Fruit fly (Drosophila melanogaster) whole organism, embryonic: ENCODE results near the gene CG18473.
A peak's percentile ranks its signal among the peaks of the same experiment; 100 is the strongest.

Source experiments
- CG10565 ChIP-seq: fragments of 200-800 bp; sonication (Bioruptor generic); optimal IDR thresholded peaks from 3 replicates; lab custom pipeline; 2016; ENCODE audit warnings: missing biosample characterization, mild to moderate bottlenecking, missing genetic modification characterization
- CG11085 ChIP-seq: fragments of 200-800 bp; sonication (Bioruptor generic); IDR thresholded peaks from 2 replicates; pipeline ENCODE4 v1.3.6; 2022; ENCODE audit warnings: missing biosample characterization, missing genetic modification characterization
- CG12659 ChIP-seq: fragments of 200-800 bp; sonication (Bioruptor generic); optimal IDR thresholded peaks from 3 replicates; lab custom pipeline; 2017; ENCODE audit warnings: mild to moderate bottlenecking, missing biosample characterization, missing genetic modification reagents, missing genetic modification characterization
- CG13624 ChIP-seq: fragments of 200-800 bp; sonication (Bioruptor generic); optimal IDR thresholded peaks from 2 replicates; lab custom pipeline; 2016; ENCODE audit warnings: missing biosample characterization, missing genetic modification characterization
- CG14050 ChIP-seq: fragments of 200-800 bp; sonication (Bioruptor generic); IDR thresholded peaks from 3 replicates; pipeline ENCODE4 v1.3.6; 2022; ENCODE audit warnings: missing biosample characterization, missing genetic modification characterization
- CG17802 ChIP-seq: fragments of 200-800 bp; sonication (Bioruptor generic); optimal IDR thresholded peaks from 2 replicates; lab custom pipeline; 2018; ENCODE audit warnings: missing biosample characterization, mild to moderate bottlenecking, missing genetic modification characterization, moderate library complexity
- CG1832 ChIP-seq: fragments of 200-800 bp; sonication (Bioruptor generic); optimal IDR thresholded peaks from 2 replicates; lab custom pipeline; 2017; ENCODE audit warnings: missing biosample characterization, mild to moderate bottlenecking, missing genetic modification characterization, inconsistent platforms
- CG18764 ChIP-seq: fragments of 200-800 bp; sonication (Bioruptor generic); optimal IDR thresholded peaks from 3 replicates; lab custom pipeline; 2016; ENCODE audit warnings: missing biosample characterization, missing genetic modification characterization
- CG2712 ChIP-seq: fragments of 200-800 bp; optimal IDR thresholded peaks from 3 replicates; lab custom pipeline; 2019; ENCODE audit warnings: missing biosample characterization, mild to moderate bottlenecking, missing genetic modification characterization, moderate library complexity
- CG32767 ChIP-seq: fragments of 200-800 bp; sonication (Bioruptor generic); IDR thresholded peaks from 2 replicates; pipeline ENCODE4 v1.3.6; 2022; ENCODE audit warnings: missing biosample characterization, missing genetic modification characterization
- CG4328 ChIP-seq: fragments of 200-800 bp; sonication (Bioruptor generic); optimal IDR thresholded peaks from 3 replicates; lab custom pipeline; 2017; ENCODE audit warnings: missing biosample characterization, missing genetic modification reagents, missing genetic modification characterization
- CG4820 ChIP-seq: fragments of 200-800 bp; sonication (Bioruptor generic); optimal IDR thresholded peaks from 3 replicates; lab custom pipeline; 2016; ENCODE audit warnings: missing biosample characterization, missing genetic modification characterization
- CG6689 ChIP-seq: fragments of 200-800 bp; sonication (Bioruptor generic); IDR thresholded peaks from 2 replicates; pipeline ENCODE4 v1.3.6; 2022; ENCODE audit warnings: missing biosample characterization, missing genetic modification characterization
- CG6791 ChIP-seq: fragments of 200-800 bp; sonication (Bioruptor generic); IDR thresholded peaks from 3 replicates; pipeline ENCODE4 v1.3.6; 2022; ENCODE audit warnings: missing biosample characterization, missing genetic modification characterization; ENCODE audit not compliant: partially characterized antibody
- CG7357 ChIP-seq: fragments of 200-800 bp; sonication (Bioruptor generic); IDR thresholded peaks from 3 replicates; pipeline ENCODE4 v1.3.6; 2022; ENCODE audit warnings: missing biosample characterization, missing genetic modification characterization
- CG9876 ChIP-seq: fragments of 200-800 bp; sonication (Bioruptor generic); optimal IDR thresholded peaks from 2 replicates; lab custom pipeline; 2016; ENCODE audit warnings: missing biosample characterization, missing genetic modification characterization
- CoRest ChIP-seq: fragments of 200-800 bp; sonication (Bioruptor generic); optimal IDR thresholded peaks from 3 replicates; lab custom pipeline; 2018; ENCODE audit warnings: missing biosample characterization, mild to moderate bottlenecking, missing genetic modification characterization, moderate library complexity
- D19A ChIP-seq: fragments of 200-800 bp; optimal IDR thresholded peaks from 3 replicates; lab custom pipeline; 2019; ENCODE audit warnings: missing biosample characterization, mild to moderate bottlenecking, missing genetic modification characterization, moderate library complexity
- Dip3 ChIP-seq: fragments of 200-800 bp; sonication (Bioruptor generic); optimal IDR thresholded peaks from 3 replicates; lab custom pipeline; 2016; ENCODE audit warnings: missing biosample characterization, missing genetic modification characterization
- Doc2 ChIP-seq: fragments of 200-800 bp; sonication (Bioruptor generic); IDR thresholded peaks from 2 replicates; pipeline ENCODE4 v1.3.6; 2022; ENCODE audit warnings: missing biosample characterization, missing genetic modification characterization
- Dp ChIP-seq: fragments of 200-800 bp; sonication (Bioruptor generic); optimal IDR thresholded peaks from 2 replicates; lab custom pipeline; 2018; ENCODE audit warnings: missing biosample characterization, mild to moderate bottlenecking, missing genetic modification characterization, moderate library complexity
- ERR ChIP-seq: fragments of 200-800 bp; sonication (Bioruptor generic); optimal IDR thresholded peaks from 2 replicates; lab custom pipeline; 2016; ENCODE audit warnings: missing biosample characterization, missing genetic modification characterization
- Ets65A ChIP-seq: fragments of 200-800 bp; sonication (Bioruptor generic); peaks from one replicate; lab custom pipeline; 2016; ENCODE audit warnings: missing biosample characterization, missing genetic modification characterization
- Fer2 ChIP-seq: fragments of 200-800 bp; sonication (Bioruptor generic); optimal IDR thresholded peaks from 2 replicates; lab custom pipeline; 2018; ENCODE audit warnings: missing biosample characterization, mild to moderate bottlenecking, missing genetic modification characterization, moderate library complexity
- GATAe ChIP-seq: fragments of 200-800 bp; sonication (Bioruptor generic); conservative IDR thresholded peaks from 2 replicates; pipeline ENCODE4 v1.3.6; 2022; ENCODE audit warnings: missing biosample characterization, missing genetic modification characterization
- HLH3B ChIP-seq: fragments of 200-800 bp; sonication (Bioruptor generic); IDR thresholded peaks from 2 replicates; pipeline ENCODE4 v1.3.6; 2022; ENCODE audit warnings: missing biosample characterization, missing genetic modification characterization
- Hr51 ChIP-seq, 2 experiments: fragments of 200-800 bp; sonication (Bioruptor generic); optimal IDR thresholded peaks; 2 replicates in 1 of 2; 3 replicates in 1 of 2; lab custom pipeline; 2016 to 2018; ENCODE audit warnings: missing biosample characterization in 2 of 2, missing genetic modification characterization in 2 of 2, mild to moderate bottlenecking in 1 of 2, moderate library complexity in 1 of 2
- MBD-R2 ChIP-seq: fragments of 200-800 bp; sonication (Bioruptor generic); IDR thresholded peaks from 2 replicates; pipeline ENCODE4 v1.3.6; 2022; ENCODE audit warnings: missing biosample characterization, missing genetic modification characterization
- MESR4 ChIP-seq: fragments of 200-800 bp; sonication (Bioruptor generic); optimal IDR thresholded peaks from 2 replicates; lab custom pipeline; 2018; ENCODE audit warnings: missing biosample characterization, mild to moderate bottlenecking, missing genetic modification characterization, moderate library complexity
- Meics ChIP-seq: fragments of 200-800 bp; sonication (Bioruptor generic); optimal IDR thresholded peaks from 2 replicates; lab custom pipeline; 2017; ENCODE audit warnings: missing biosample characterization, mild to moderate bottlenecking, missing genetic modification characterization
- Mrtf ChIP-seq: fragments of 200-800 bp; sonication (Bioruptor generic); IDR thresholded peaks from 3 replicates; pipeline ENCODE4 v1.3.6; 2022; ENCODE audit warnings: missing biosample characterization, missing genetic modification characterization
- Myb ChIP-seq: fragments of 200-800 bp; sonication (Bioruptor generic); optimal IDR thresholded peaks from 2 replicates; lab custom pipeline; 2016; ENCODE audit warnings: missing biosample characterization, missing genetic modification characterization
- NfI ChIP-seq: fragments of 200-800 bp; sonication (Bioruptor generic); optimal IDR thresholded peaks from 3 replicates; lab custom pipeline; 2018; ENCODE audit warnings: missing biosample characterization, mild to moderate bottlenecking, missing genetic modification characterization, moderate library complexity
- Ravus ChIP-seq: fragments of 200-800 bp; sonication (Bioruptor generic); IDR thresholded peaks from 2 replicates; pipeline ENCODE4 v1.3.6; 2022; ENCODE audit warnings: missing biosample characterization, missing genetic modification characterization
- Sry-δ ChIP-seq: fragments of 200-800 bp; sonication (Bioruptor generic); optimal IDR thresholded peaks from 2 replicates; lab custom pipeline; 2016; ENCODE audit warnings: missing biosample characterization, missing genetic modification characterization
- ab ChIP-seq: fragments of 200-800 bp; sonication (Bioruptor generic); optimal IDR thresholded peaks from 2 replicates; lab custom pipeline; 2016; ENCODE audit warnings: missing biosample characterization, missing genetic modification characterization
- ac ChIP-seq: fragments of 200-800 bp; sonication (Bioruptor generic); optimal IDR thresholded peaks from 3 replicates; lab custom pipeline; 2017; ENCODE audit warnings: missing biosample characterization, mild to moderate bottlenecking, missing genetic modification characterization
- ap ChIP-seq: fragments of 200-800 bp; sonication (Bioruptor generic); IDR thresholded peaks from 2 replicates; pipeline ENCODE4 v1.3.6; 2022; ENCODE audit warnings: missing biosample characterization, missing genetic modification characterization
- ash1 ChIP-seq: fragments of 200-800 bp; sonication (Bioruptor generic); optimal IDR thresholded peaks from 2 replicates; lab custom pipeline; 2018; ENCODE audit warnings: missing biosample characterization, mild to moderate bottlenecking, missing genetic modification characterization
- cwo ChIP-seq: fragments of 200-800 bp; sonication (Bioruptor generic); optimal IDR thresholded peaks from 3 replicates; lab custom pipeline; 2017; ENCODE audit warnings: missing biosample characterization, missing genetic modification characterization, mild to moderate bottlenecking, moderate library complexity, missing genetic modification reagents
- ewg ChIP-seq: fragments of 200-800 bp; sonication (Bioruptor generic); optimal IDR thresholded peaks from 3 replicates; lab custom pipeline; 2017; ENCODE audit warnings: mild to moderate bottlenecking, missing biosample characterization, missing genetic modification reagents, missing genetic modification characterization
- exex ChIP-seq: fragments of 200-800 bp; sonication (Bioruptor generic); optimal IDR thresholded peaks from 4 replicates; lab custom pipeline; 2018; ENCODE audit warnings: missing biosample characterization, mild to moderate bottlenecking, missing genetic modification characterization, moderate library complexity
- eyg ChIP-seq: fragments of 200-800 bp; sonication (Bioruptor generic); optimal IDR thresholded peaks from 3 replicates; lab custom pipeline; 2016; ENCODE audit warnings: missing biosample characterization, missing genetic modification characterization
- fd102C ChIP-seq: fragments of 200-800 bp; sonication (Bioruptor generic); optimal IDR thresholded peaks from 2 replicates; lab custom pipeline; 2018; ENCODE audit warnings: missing biosample characterization, mild to moderate bottlenecking, missing genetic modification characterization, moderate library complexity
- h ChIP-seq: fragments of >200 bp; optimal IDR thresholded peaks from 2 replicates; lab custom pipeline; 2017
- mld ChIP-seq: fragments of 200-800 bp; sonication (Bioruptor generic); IDR thresholded peaks from 3 replicates; pipeline ENCODE4 v1.3.6; 2022; ENCODE audit warnings: missing biosample characterization, missing genetic modification characterization; ENCODE audit not compliant: partially characterized antibody
- otp ChIP-seq: fragments of 200-800 bp; sonication (Bioruptor generic); IDR thresholded peaks from 3 replicates; pipeline ENCODE4, ENCODE4 v1.3.6; 2022; ENCODE audit warnings: missing biosample characterization, missing genetic modification characterization
- pan ChIP-seq, 4 experiments: fragments of >200 bp in 3 of 4; fragments of 200-800 bp in 1 of 4; sonication (Bioruptor generic) in 1 of 4; optimal IDR thresholded peaks in 3 of 4; IDR thresholded peaks in 1 of 4; 2 replicates each; pipeline versions ENCODE4 v1.3.6 to Lab custom; 2017 to 2022; ENCODE audit warnings: missing biosample characterization in 2 of 4, missing genetic modification characterization in 2 of 4, mixed read lengths in 1 of 4

Gene CG18473

DNA sequence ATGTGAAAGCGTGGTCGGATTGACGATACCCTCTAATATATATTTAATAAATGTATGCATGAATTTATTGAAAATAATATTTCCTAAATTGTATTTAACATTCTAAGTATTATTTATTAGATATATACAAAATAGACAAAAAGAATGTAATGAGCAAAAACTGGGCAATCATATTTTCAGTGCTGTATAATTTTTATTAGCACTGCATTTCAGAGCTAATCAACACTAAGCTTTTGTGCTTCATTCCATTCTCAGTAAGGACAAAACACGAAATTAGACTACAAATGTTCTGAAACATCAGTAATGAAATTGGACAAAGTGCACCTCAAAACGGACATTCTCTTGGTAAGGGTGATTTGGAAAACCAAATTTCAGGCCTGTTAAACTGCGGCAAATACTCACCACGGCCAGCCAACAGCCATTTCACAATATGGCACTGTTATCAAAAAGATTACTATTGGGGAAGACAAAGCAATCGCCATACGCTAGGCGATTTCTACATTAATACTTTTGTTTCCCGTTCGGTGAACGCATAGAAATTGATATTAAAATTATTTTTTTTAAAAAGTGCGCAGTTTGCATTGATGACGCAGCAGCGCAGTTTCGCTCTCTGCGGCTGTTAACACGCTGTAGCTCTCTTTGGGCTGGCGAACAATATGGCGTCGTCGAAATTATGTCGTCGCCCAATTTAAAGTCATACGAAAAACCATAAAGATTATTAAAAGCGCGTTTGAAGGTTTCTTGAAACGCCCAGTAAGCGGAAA is 22.5 kb upstream of the CG18473 start (continued):
- TF ChIP-seq Hr51 (GFP tag; optimal IDR thresholded peaks at IDR 0.05; lab: Kevin White, UChicago) = peak; percentile 76 to 93
- TF ChIP-seq D19A (tag; lab: Kevin White, UChicago) = peak; percentile 98
- TF ChIP-seq CG6791 (GFP tag; lab: Robert Waterston, UW) = peak; percentile 13; the same call in 1 of the 3 replicates
- peak; percentile 90 for TF ChIP-seq NfI (GFP tag; lab: Kevin White, UChicago)
- TF ChIP-seq CG9876 (GFP tag; lab: Kevin White, UChicago) = peak; percentile 46
- TF ChIP-seq Sry-δ (GFP tag; lab: Kevin White, UChicago) = peak; percentile 10
- TF ChIP-seq GATAe = no peak; the same call in 1 of the 2 replicates
- TF ChIP-seq fd102C (GFP tag; lab: Kevin White, UChicago) = peak; percentile 29
- peak in 1 of 2 experiments; percentile 24 for TF ChIP-seq pan (optimal IDR thresholded peaks at IDR 0.05; lab: Kevin White, UChicago)
- peak in 1 of 2 experiments; percentile 87 for TF ChIP-seq pan (GFP tag; optimal IDR thresholded peaks at IDR 0.05 in 1 of 2, IDR thresholded peaks at IDR 0.05 in 1 of 2)
- TF ChIP-seq CG2712 = peak; percentile 93
- TF ChIP-seq CG18764 (GFP tag; lab: Kevin White, UChicago) = peak; percentile 88
- no peak for TF ChIP-seq h (lab: Kevin White, UChicago)
- TF ChIP-seq CG14050 (GFP tag; lab: Robert Waterston, UW) = peak; percentile 59
- no peak for TF ChIP-seq CG10565 (GFP tag; lab: Kevin White, UChicago)
- peak; percentile 70 for TF ChIP-seq CG7357
- TF ChIP-seq Meics (GFP tag; lab: Kevin White, UChicago) = peak; percentile 95
- peak; percentile 23 for TF ChIP-seq eyg (GFP tag; lab: Kevin White, UChicago)
- TF ChIP-seq CG4820 = peak; percentile 82
- TF ChIP-seq ERR (GFP tag; lab: Kevin White, UChicago) = peak; percentile 54
- peak; percentile 80 for TF ChIP-seq CG4328 (GFP tag; lab: Kevin White, UChicago)
- TF ChIP-seq ewg = peak; percentile 83
- peak; percentile 49 for TF ChIP-seq Ravus (GFP tag; lab: Robert Waterston, UW)
- TF ChIP-seq exex (tag; lab: Kevin White, UChicago) = peak; percentile 65
- peak; percentile 72; the same call in 2 of the 3 replicates for TF ChIP-seq Mrtf
- TF ChIP-seq CG1832 (GFP tag; lab: Kevin White, UChicago) = no peak
- peak; percentile 94 for TF ChIP-seq CG12659
- peak; percentile 85 for TF ChIP-seq CG6689 (GFP tag; lab: Robert Waterston, UW)
- peak; percentile 95 for TF ChIP-seq Ets65A
- peak; percentile 59 for TF ChIP-seq Dip3 (GFP tag; lab: Kevin White, UChicago)
- TF ChIP-seq CoRest = peak; percentile 96
- TF ChIP-seq MESR4 (GFP tag; lab: Kevin White, UChicago) = no peak
- TF ChIP-seq CG11085 = peak; percentile 51
- TF ChIP-seq Dp (GFP tag; lab: Kevin White, UChicago) = no peak
- TF ChIP-seq ash1 (GFP tag; lab: Kevin White, UChicago) = peak; percentile 12
- TF ChIP-seq CG13624 = peak; percentile 75
- peak; percentile 87 for TF ChIP-seq cwo (GFP tag; lab: Kevin White, UChicago)
- no peak; the same call in 1 of the 2 replicates for TF ChIP-seq Doc2 (GFP tag; lab: Robert Waterston, UW)
- TF ChIP-seq Fer2 = peak; percentile 77
- peak; percentile 76 for TF ChIP-seq HLH3B (GFP tag; lab: Robert Waterston, UW)
- TF ChIP-seq CG32767 (GFP tag; lab: Robert Waterston, UW) = peak; percentile 80
- peak; percentile 58 for TF ChIP-seq ap (GFP tag; lab: Robert Waterston, UW)
- peak; percentile 55 for TF ChIP-seq CG17802 (tag; lab: Kevin White, UChicago)
- TF ChIP-seq otp (GFP tag; lab: Robert Waterston, UW) = no peak
- peak; percentile 26; the same call in 1 of the 2 replicates for TF ChIP-seq MBD-R2
- TF ChIP-seq mld = no peak
- peak; percentile 38 for TF ChIP-seq ab (GFP tag; lab: Kevin White, UChicago)
- TF ChIP-seq Myb (GFP tag; lab: Kevin White, UChicago) = peak; percentile 51
- no peak for TF ChIP-seq ac
